Worm (Caenorhabditis elegans): ENCODE results near the gene ogdh-2.

DNA sequence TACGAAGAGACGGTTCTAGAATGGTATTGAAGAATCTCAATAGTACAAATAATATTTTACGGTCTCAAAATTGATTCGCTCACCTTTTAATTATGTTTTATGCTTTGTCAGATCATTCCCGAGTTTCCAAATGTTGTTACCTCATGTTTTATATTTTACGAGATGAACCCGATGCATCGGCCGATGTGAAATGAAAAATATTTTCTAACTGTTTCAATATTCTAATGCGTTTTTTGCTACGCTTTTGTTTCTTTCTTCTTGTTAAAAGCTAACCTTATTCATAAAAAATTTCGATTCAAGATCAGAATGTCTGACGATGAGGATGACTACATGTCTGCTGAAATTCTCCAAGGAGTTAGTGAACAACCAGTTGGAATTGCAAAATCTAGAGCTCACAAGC, 56.7 kb downstream of the ogdh-2 start, which contains the start of gene T04H1.5:
- TF ChIP-seq nhr-237 (tag; optimal IDR thresholded peaks at IDR 0.05): no peak
- no peak for TF ChIP-seq skn-1 (tag; optimal IDR thresholded peaks at IDR 0.05)
- TF ChIP-seq ceh-82 (tag; optimal IDR thresholded peaks at IDR 0.05): no peak
- no peak for TF ChIP-seq zag-1 (tag; optimal IDR thresholded peaks at IDR 0.05)
- TF ChIP-seq unc-62 (GFP tag; optimal IDR thresholded peaks at IDR 0.05): no peak
- TF ChIP-seq blmp-1 (tag; optimal IDR thresholded peaks at IDR 0.05; ENCODE audit: insufficient read depth): no peak
- TF ChIP-seq unc-55 (GFP tag; optimal IDR thresholded peaks at IDR 0.05): no peak
- TF ChIP-seq gmeb-1 (tag; optimal IDR thresholded peaks at IDR 0.05): no peak
- TF ChIP-seq nhr-77 (tag; optimal IDR thresholded peaks at IDR 0.05): no peak
